Worm (Caenorhabditis elegans) whole organism, young adult: ENCODE data around the gene him-6.

Experiments
- C06A6.2 ChIP-seq: fragments of 200-800 bp; sonication (Bioruptor generic); conservative IDR thresholded peaks from 2 replicates; pipeline ENCODE4 v1.3.6; 2022; ENCODE audit warnings: missing genetic modification characterization, missing compliant biosample characterization
- F10E7.11 ChIP-seq: sonication (generic microtip); optimal IDR thresholded peaks from 2 replicates; lab custom pipeline; 2017; ENCODE audit warnings: mild to moderate bottlenecking, missing genetic modification characterization, moderate library complexity, missing compliant biosample characterization
- F23B12.7 ChIP-seq: sonication (generic microtip); optimal IDR thresholded peaks from 2 replicates; lab custom pipeline; 2017; ENCODE audit warnings: missing genetic modification characterization, mild to moderate bottlenecking, missing compliant biosample characterization, antibody characterized with exemption, moderate library complexity; ENCODE audit not compliant: insufficient read depth
- F33H1.4 ChIP-seq: fragments of 200-800 bp; sonication (Bioruptor generic); IDR thresholded peaks from 2 replicates; pipeline ENCODE4 v1.3.6; 2022; ENCODE audit warnings: missing genetic modification reagents, missing genetic modification characterization, missing compliant biosample characterization
- F57C9.4 ChIP-seq: sonication (generic microtip); optimal IDR thresholded peaks from 2 replicates; lab custom pipeline; 2017; ENCODE audit warnings: mild to moderate bottlenecking, missing genetic modification characterization, missing compliant biosample characterization
- T07F8.4 ChIP-seq: sonication (generic microtip); optimal IDR thresholded peaks from 2 replicates; lab custom pipeline; 2016; ENCODE audit warnings: mild to moderate bottlenecking, missing genetic modification characterization, moderate library complexity, missing compliant biosample characterization
- Y56A3A.18 ChIP-seq: fragments of 200-800 bp; sonication (Bioruptor generic); IDR thresholded peaks from 2 replicates; pipeline ENCODE4 v1.3.6; 2022; ENCODE audit warnings: missing genetic modification reagents, missing genetic modification characterization, missing compliant biosample characterization
- aptf-3 ChIP-seq: fragments of 200-800 bp; sonication (Bioruptor generic); IDR thresholded peaks from 2 replicates; pipeline ENCODE4 v1.3.6; 2022; ENCODE audit warnings: missing genetic modification characterization, missing compliant biosample characterization
- atf-7 ChIP-seq: sonication (generic microtip); optimal IDR thresholded peaks from 2 replicates; lab custom pipeline; 2017; ENCODE audit warnings: mild to moderate bottlenecking, missing genetic modification characterization, missing compliant biosample characterization
- athp-1 ChIP-seq: sonication (generic microtip); optimal IDR thresholded peaks from 2 replicates; lab custom pipeline; 2017; ENCODE audit warnings: mild to moderate bottlenecking, missing genetic modification characterization, missing compliant biosample characterization
- attf-5 ChIP-seq: fragments of 200-800 bp; sonication (Bioruptor generic); optimal IDR thresholded peaks from 2 replicates; lab custom pipeline; 2018; ENCODE audit warnings: mild to moderate bottlenecking, missing genetic modification characterization, missing compliant biosample characterization
- cebp-1 ChIP-seq, 2 experiments: fragments of 200-800 bp in 1 of 2; sonication (Bioruptor generic) in 1 of 2; sonication (generic microtip) in 1 of 2; IDR thresholded peaks in 1 of 2; optimal IDR thresholded peaks in 1 of 2; 2 replicates each; pipeline versions ENCODE4 v1.3.6 to Lab custom; 2017 to 2022; ENCODE audit warnings: missing compliant biosample characterization in 2 of 2, missing genetic modification characterization in 2 of 2, mild to moderate bottlenecking in 1 of 2, missing genetic modification reagents in 1 of 2, moderate library complexity in 1 of 2
- ceh-27 ChIP-seq: fragments of 200-800 bp; sonication (Bioruptor generic); optimal IDR thresholded peaks from 2 replicates; lab custom pipeline; 2018; ENCODE audit warnings: mild to moderate bottlenecking, missing genetic modification characterization, moderate library complexity, missing compliant biosample characterization
- ceh-58 ChIP-seq: fragments of 200-800 bp; sonication (Bioruptor generic); IDR thresholded peaks from 2 replicates; pipeline ENCODE4 v1.3.6; 2022; ENCODE audit warnings: missing genetic modification characterization, missing compliant biosample characterization
- dpff-1 ChIP-seq: sonication (generic microtip); optimal IDR thresholded peaks from 2 replicates; lab custom pipeline; 2017; ENCODE audit warnings: mild to moderate bottlenecking, missing genetic modification characterization, missing compliant biosample characterization
- efl-1 ChIP-seq: fragments of 150-350 bp; optimal IDR thresholded peaks from 2 replicates; lab custom pipeline; 2014; ENCODE audit warnings: missing biosample characterization, missing genetic modification reagents, missing genetic modification characterization
- egl-44 ChIP-seq: fragments of 200-800 bp; sonication (Bioruptor generic); IDR thresholded peaks from 2 replicates; pipeline ENCODE4 v1.3.6; 2022; ENCODE audit warnings: missing genetic modification reagents, missing genetic modification characterization, missing compliant biosample characterization
- ets-4 ChIP-seq: fragments of 200-800 bp; sonication (Bioruptor generic); optimal IDR thresholded peaks from 2 replicates; lab custom pipeline; 2018; ENCODE audit warnings: mild to moderate bottlenecking, missing genetic modification characterization, missing compliant biosample characterization
- hlh-12 ChIP-seq: sonication (generic microtip); optimal IDR thresholded peaks from 2 replicates; lab custom pipeline; 2016; ENCODE audit warnings: missing genetic modification characterization, missing compliant biosample characterization
- hlh-26 ChIP-seq: fragments of 200-800 bp; sonication (Bioruptor generic); conservative IDR thresholded peaks from 2 replicates; pipeline ENCODE4 v1.3.6; 2022; ENCODE audit warnings: missing genetic modification reagents, missing genetic modification characterization, missing compliant biosample characterization
- hmg-20 ChIP-seq: fragments of 200-800 bp; sonication (Bioruptor generic); IDR thresholded peaks from 2 replicates; pipeline ENCODE4 v1.3.6; 2022; ENCODE audit warnings: missing genetic modification reagents, missing genetic modification characterization, missing compliant biosample characterization
- lag-1 ChIP-seq: fragments of 200-800 bp; sonication (Bioruptor generic); IDR thresholded peaks from 2 replicates; pipeline ENCODE4 v1.3.6; 2022; ENCODE audit warnings: missing genetic modification reagents, missing genetic modification characterization, missing compliant biosample characterization
- let-526 ChIP-seq: fragments of 200-800 bp; sonication (Bioruptor generic); IDR thresholded peaks from 2 replicates; pipeline ENCODE4 v1.3.6; 2022; ENCODE audit warnings: missing genetic modification reagents, missing genetic modification characterization, missing compliant biosample characterization
- mcd-1 ChIP-seq: fragments of 200-800 bp; sonication (Bioruptor generic); IDR thresholded peaks from 2 replicates; pipeline ENCODE4 v1.3.6; 2022; ENCODE audit warnings: missing genetic modification reagents, missing genetic modification characterization, missing compliant biosample characterization
- nfya-2 ChIP-seq: fragments of 200-800 bp; sonication (Bioruptor generic); IDR thresholded peaks from 2 replicates; pipeline ENCODE4 v1.3.6; 2022; ENCODE audit warnings: missing genetic modification reagents, missing genetic modification characterization, missing compliant biosample characterization
- nhr-120 ChIP-seq: fragments of 200-800 bp; sonication (Bioruptor generic); IDR thresholded peaks from 2 replicates; pipeline ENCODE4 v1.3.6; 2022; ENCODE audit warnings: missing genetic modification characterization, missing compliant biosample characterization
- nhr-179 ChIP-seq: sonication (generic microtip); optimal IDR thresholded peaks from 2 replicates; lab custom pipeline; 2016; ENCODE audit warnings: mild to moderate bottlenecking, missing genetic modification characterization, missing compliant biosample characterization
- nhr-80 ChIP-seq: sonication (generic microtip); optimal IDR thresholded peaks from 2 replicates; lab custom pipeline; 2016; ENCODE audit warnings: missing genetic modification characterization, missing compliant biosample characterization
- pbrm-1 ChIP-seq: fragments of 200-800 bp; sonication (Bioruptor generic); IDR thresholded peaks from 2 replicates; pipeline ENCODE4 v1.3.6; 2022; ENCODE audit warnings: missing genetic modification reagents, missing genetic modification characterization, missing compliant biosample characterization
- pha-4 ChIP-seq: fragments of 150-350 bp; sonication (generic microtip); optimal IDR thresholded peaks from 2 replicates; lab custom pipeline; 2014; ENCODE audit warnings: missing biosample characterization, missing genetic modification reagents, missing genetic modification characterization
- snpc-1.1 ChIP-seq: sonication (generic microtip); optimal IDR thresholded peaks from 2 replicates; lab custom pipeline; 2017; ENCODE audit warnings: missing genetic modification characterization, mild to moderate bottlenecking, missing compliant biosample characterization, antibody characterized with exemption, moderate library complexity, missing genotype, missing genetic modification reagents; ENCODE audit not compliant: insufficient read depth
- snpc-1.3 ChIP-seq: sonication (generic microtip); optimal IDR thresholded peaks from 2 replicates; lab custom pipeline; 2017; ENCODE audit warnings: missing genetic modification characterization, mild to moderate bottlenecking, missing compliant biosample characterization, antibody characterized with exemption, moderate library complexity, missing genotype, missing genetic modification reagents; ENCODE audit not compliant: insufficient read depth
- snpc-4 ChIP-seq, 5 experiments: fragments of 150-350 bp in 1 of 5; sonication (generic microtip) in 4 of 5; optimal IDR thresholded peaks; 2 replicates each; lab custom pipeline; 2014 to 2018; ENCODE audit warnings: missing genetic modification characterization in 5 of 5, missing biosample characterization in 3 of 5, antibody characterized with exemption in 2 of 5, mild to moderate bottlenecking in 2 of 5, missing compliant biosample characterization in 2 of 5, missing genotype in 2 of 5, moderate library complexity in 2 of 5, missing genetic modification reagents in 1 of 5
- unc-62 ChIP-seq: fragments of 150-350 bp; optimal IDR thresholded peaks from 2 replicates; lab custom pipeline; 2014; ENCODE audit warnings: missing biosample characterization, missing genetic modification reagents, missing genetic modification characterization
- ztf-25 ChIP-seq: fragments of 200-800 bp; sonication (Bioruptor generic); IDR thresholded peaks from 2 replicates; pipeline ENCODE4 v1.3.6; 2022; ENCODE audit warnings: missing genetic modification reagents, missing genetic modification characterization, missing compliant biosample characterization

The him-6 gene

DNA sequence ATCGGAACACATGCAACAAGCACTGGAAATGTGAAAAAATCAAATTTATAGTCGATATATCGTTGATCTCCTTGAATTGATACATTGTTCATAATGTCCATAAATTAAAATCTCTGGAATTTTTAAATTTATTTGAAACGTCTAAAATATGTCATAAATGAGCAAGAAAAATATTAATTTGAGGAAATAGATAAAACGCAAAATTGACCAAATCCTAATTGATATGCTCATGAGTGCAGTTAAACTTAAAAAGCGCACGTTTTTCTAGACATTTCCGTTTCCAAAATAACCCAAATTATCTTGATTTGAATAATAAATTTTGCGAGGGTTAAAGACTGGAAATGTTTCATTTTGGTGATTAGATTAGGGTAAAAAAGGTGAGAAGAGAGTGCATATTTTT lies 31.9 kb downstream of the him-6 start, which contains the start of gene sru-13:
TSS of gene sru-13 (minus strand) at position 101 of the 400 bp plus-strand sequence.
- TF ChIP-seq athp-1 (tag; lab: Kevin White, UChicago): no peak

DNA sequence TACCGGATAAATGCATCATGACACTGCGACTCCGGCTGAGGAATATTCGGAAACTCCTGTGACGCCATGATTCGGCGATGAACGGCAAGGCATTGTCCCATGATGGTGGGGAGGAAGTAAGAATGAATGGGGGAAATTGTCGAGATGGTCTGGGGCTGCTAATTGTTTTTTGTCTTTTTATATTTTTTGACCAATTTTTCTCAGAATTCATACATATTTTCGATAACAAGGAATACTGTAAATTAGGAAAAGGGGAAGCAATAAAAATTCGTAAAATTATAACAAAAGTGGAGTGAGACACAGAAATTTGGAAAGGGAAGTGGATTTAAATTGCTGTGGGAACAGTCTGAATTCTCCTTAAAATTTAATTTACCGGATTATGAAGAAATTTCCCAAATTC lies 34.8 kb downstream of the him-6 start, which contains the start of gene eak-4:
TSS of gene eak-4 (minus strand) at position 101 of the 400 bp plus-strand sequence.
- TF ChIP-seq snpc-1.1 (no peak), attf-5 (GFP tag; lab: Kevin White, UChicago) (no peak), pbrm-1 (GFP tag; lab: Robert Waterston, UW) (no peak), mcd-1 (no peak), nhr-179 (tag; lab: Kevin White, UChicago) (no peak), hlh-26 (no peak), F10E7.11 (no peak), aptf-3 (GFP tag; lab: Robert Waterston, UW) (no peak), ets-4 (no peak), T07F8.4 (tag; lab: Kevin White, UChicago) (no peak), hlh-12 (tag; lab: Kevin White, UChicago) (no peak), F33H1.4 (no peak), ztf-25 (GFP tag; lab: Robert Waterston, UW) (no peak), dpff-1 (tag; lab: Kevin White, UChicago) (no peak), nfya-2 (GFP tag; lab: Robert Waterston, UW) (no peak)

DNA sequence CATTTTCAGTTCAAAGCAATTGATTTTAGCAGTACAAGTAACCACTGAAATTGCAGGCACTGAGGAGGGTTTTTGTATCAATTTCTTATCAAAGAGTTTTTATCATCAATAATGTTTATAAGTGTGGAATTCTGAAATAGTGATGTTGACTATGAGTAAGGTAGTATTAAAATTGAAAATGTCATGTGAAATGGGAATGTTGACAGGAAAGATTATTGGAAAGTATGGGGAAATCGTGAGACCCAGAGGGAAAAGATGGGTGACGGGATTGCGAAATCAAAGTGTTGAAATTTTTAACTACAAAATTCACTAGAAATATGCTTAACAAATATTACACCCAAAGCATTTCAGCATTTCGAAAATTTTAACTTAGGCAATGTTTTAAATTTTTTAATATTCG lies 36.6 kb downstream of the him-6 start, which contains the start of gene F53B2.8:
TSS of gene F53B2.8 (minus strand) at position 180 of the 400 bp plus-strand sequence.
- peak; percentile 83 for TF ChIP-seq unc-62 (GFP tag; lab: Kevin White, UChicago)
- no peak for TF ChIP-seq ceh-27 (GFP tag; lab: Kevin White, UChicago)
- TF ChIP-seq lag-1 (GFP tag; lab: Robert Waterston, UW): no peak
- no peak for TF ChIP-seq snpc-1.3 (tag; lab: Kevin White, UChicago)
- TF ChIP-seq atf-7: peak; percentile 19
- peak; percentile 84 for TF ChIP-seq attf-5 (GFP tag; lab: Kevin White, UChicago)
- peak; percentile 91 for TF ChIP-seq nhr-80
- peak; percentile 85 for TF ChIP-seq pha-4 (tag; lab: Kevin White, UChicago)
- no peak for TF ChIP-seq nhr-120 (GFP tag; lab: Robert Waterston, UW)
- TF ChIP-seq egl-44 (GFP tag; lab: Robert Waterston, UW): no peak
- TF ChIP-seq snpc-4 (GFP tag; optimal IDR thresholded peaks at IDR 0.05; lab: Kevin White, UChicago): no peak
- TF ChIP-seq snpc-4 (tag; optimal IDR thresholded peaks at IDR 0.05; lab: Kevin White, UChicago): no peak
- no peak for TF ChIP-seq let-526 (GFP tag; lab: Robert Waterston, UW)
- TF ChIP-seq efl-1: no peak
- no peak for TF ChIP-seq hlh-26
- TF ChIP-seq F57C9.4 (tag; lab: Kevin White, UChicago): no peak
- TF ChIP-seq cebp-1 (GFP tag; IDR thresholded peaks at IDR 0.05; lab: Robert Waterston, UW): peak; percentile 98
- TF ChIP-seq cebp-1 (tag; optimal IDR thresholded peaks at IDR 0.05; lab: Kevin White, UChicago): peak; percentile 99
- no peak for TF ChIP-seq F23B12.7 (tag; lab: Kevin White, UChicago)
- TF ChIP-seq C06A6.2 (GFP tag; lab: Robert Waterston, UW): no peak
- TF ChIP-seq Y56A3A.18 (GFP tag; lab: Robert Waterston, UW): 0 out of 2 replicates have a peak, but pooled peaks have one; percentile 35
- TF ChIP-seq ceh-58: no peak
- TF ChIP-seq hmg-20: no peak
